In the genomic region with DNA sequence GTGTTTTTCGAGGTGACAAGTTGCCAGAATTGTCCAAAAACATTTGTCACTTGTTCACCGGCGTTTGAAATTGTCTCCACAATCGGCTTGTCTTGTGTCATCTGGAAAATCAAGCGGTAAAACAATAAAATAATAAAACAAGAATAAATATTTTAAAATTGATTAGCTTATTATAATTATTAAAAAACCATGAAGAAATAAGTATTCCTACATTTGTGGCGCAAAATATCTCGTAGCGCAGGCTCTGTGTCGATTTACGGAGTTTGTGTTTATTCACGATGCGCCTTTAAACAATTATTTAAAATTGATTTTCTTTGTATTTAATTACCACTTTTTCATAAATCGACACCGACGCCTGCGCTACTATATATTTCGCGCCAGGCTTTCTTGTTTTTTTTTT, we compare ENCODE assay signal across 3 worm cellular contexts.
TF ChIP-seq lines count a peak whose summit lies in the region.

A gene (minus strand): TSS at position 101 of the 400 bp plus-strand sequence.

TF ChIP-seq in whole organism, L1 larva, 84 proteins besides CTCF, POLR2A, EP300 and RAD21:
- peak; percentile 18 for TF ChIP-seq nhr-90 (tag; optimal IDR thresholded peaks at IDR 0.05; lab: Kevin White, UChicago; ENCODE audit: poor library complexity)
- TF ChIP-seq nhr-85 (tag; lab: Kevin White, UChicago) = peak; percentile 44
- no peak for TF ChIP-seq nhr-237 (tag; optimal IDR thresholded peaks at IDR 0.05; lab: Kevin White, UChicago)
- TF ChIP-seq aha-1 (tag; optimal IDR thresholded peaks at IDR 0.05; lab: Kevin White, UChicago) = no peak
- TF ChIP-seq fos-1 (tag; optimal IDR thresholded peaks at IDR 0.05; lab: Kevin White, UChicago) = no peak
- no peak for TF ChIP-seq ztf-4 (tag; optimal IDR thresholded peaks at IDR 0.05; lab: Kevin White, UChicago)
- no peak for TF ChIP-seq rnt-1 (tag; optimal IDR thresholded peaks at IDR 0.05; lab: Kevin White, UChicago)
- TF ChIP-seq fkh-4 (tag; optimal IDR thresholded peaks at IDR 0.05; lab: Kevin White, UChicago; ENCODE audit: borderline replicate concordance) = no peak
- TF ChIP-seq nhr-19 (GFP tag; conservative IDR thresholded peaks at IDR 0.05; lab: Robert Waterston, UW) = no peak
- TF ChIP-seq ceh-8 (GFP tag; optimal IDR thresholded peaks at IDR 0.05; lab: Kevin White, UChicago) = no peak

TF ChIP-seq in whole organism, L4 larva, 104 proteins besides CTCF, POLR2A, EP300 and RAD21:
- TF ChIP-seq lin-38 (GFP tag; IDR thresholded peaks at IDR 0.05; lab: Robert Waterston, UW) (peak; percentile 39; the same call in 1 of the 2 replicates), Y48G9A.11 (GFP tag; IDR thresholded peaks at IDR 0.05; lab: Robert Waterston, UW) (peak; percentile 30; the same call in 1 of the 2 replicates), php-3 (GFP tag; IDR thresholded peaks at IDR 0.05; lab: Robert Waterston, UW) (no peak)

TF ChIP-seq in whole organism, young adult, 124 proteins besides CTCF, POLR2A, EP300 and RAD21:
- TF ChIP-seq sptf-2 (GFP tag; optimal IDR thresholded peaks at IDR 0.05; lab: Kevin White, UChicago) (no peak), aptf-3 (GFP tag; IDR thresholded peaks at IDR 0.05; lab: Robert Waterston, UW) (no peak), atf-7 (tag; optimal IDR thresholded peaks at IDR 0.05; lab: Kevin White, UChicago) (no peak), Y53G8AR.9 (GFP tag; conservative IDR thresholded peaks at IDR 0.05; lab: Robert Waterston, UW) (no peak), ceh-79 (tag; optimal IDR thresholded peaks at IDR 0.05; lab: Kevin White, UChicago) (peak; percentile 10), madf-6 (GFP tag; IDR thresholded peaks at IDR 0.05; lab: Robert Waterston, UW) (peak; percentile 14; the same call in 1 of the 2 replicates), tbx-9 (tag; optimal IDR thresholded peaks at IDR 0.05; lab: Kevin White, UChicago; ENCODE audit: borderline replicate concordance) (no peak), ekl-4 (GFP tag; IDR thresholded peaks at IDR 0.05; lab: Robert Waterston, UW) (no peak), bed-1 (GFP tag; IDR thresholded peaks at IDR 0.05; lab: Robert Waterston, UW) (no peak), Y53F4B.3 (GFP tag; IDR thresholded peaks at IDR 0.05; lab: Robert Waterston, UW) (no peak), efl-1 (GFP tag; optimal IDR thresholded peaks at IDR 0.05; lab: Kevin White, UChicago) (peak; percentile 27), snpc-3.4 (tag; optimal IDR thresholded peaks at IDR 0.05; lab: Kevin White, UChicago) (peak; percentile 35), pha-4 (tag; optimal IDR thresholded peaks at IDR 0.05; lab: Kevin White, UChicago) (no peak), ceh-100 (GFP tag; IDR thresholded peaks at IDR 0.05; lab: Robert Waterston, UW) (no peak), aptf-2 (GFP tag; conservative IDR thresholded peaks at IDR 0.05; lab: Robert Waterston, UW) (no peak), egl-44 (GFP tag; IDR thresholded peaks at IDR 0.05; lab: Robert Waterston, UW) (no peak)
TF ChIP-seq in whole organism, young adult: peak in this region for 4.
